Worm (Caenorhabditis elegans) whole organism, mixed stage, embryonic: Measurements from ENCODE around the gene dnj-3.

ENCODE experiments used
- ceh-43 ChIP-seq: fragments of 200-800 bp; sonication (Bioruptor generic); optimal IDR thresholded peaks from 2 replicates; lab custom pipeline; 2018; ENCODE audit warnings: mild to moderate bottlenecking, missing genetic modification characterization, moderate library complexity, missing compliant biosample characterization
- ceh-83 ChIP-seq: fragments of 200-800 bp; sonication (Bioruptor generic); optimal IDR thresholded peaks from 2 replicates; lab custom pipeline; 2018; ENCODE audit warnings: mild to moderate bottlenecking, missing genetic modification characterization, missing compliant biosample characterization
- ces-1 ChIP-seq: fragments of 150-350 bp; optimal IDR thresholded peaks from 2 replicates; lab custom pipeline; 2014; ENCODE audit warnings: missing biosample characterization, missing genetic modification reagents, missing genetic modification characterization
- elt-1 ChIP-seq: sonication (generic microtip); optimal IDR thresholded peaks from 2 replicates; lab custom pipeline; 2017; ENCODE audit warnings: missing genetic modification characterization, mild to moderate bottlenecking, missing compliant biosample characterization, antibody characterized with exemption, moderate library complexity, borderline replicate concordance; ENCODE audit not compliant: insufficient read depth
- lin-13 ChIP-seq: fragments of 150-350 bp; optimal IDR thresholded peaks from 2 replicates; lab custom pipeline; 2014; ENCODE audit warnings: missing biosample characterization, missing genetic modification characterization
- lsy-2 ChIP-seq: fragments of 150-350 bp; optimal IDR thresholded peaks from 2 replicates; lab custom pipeline; 2014; ENCODE audit warnings: missing biosample characterization, missing genetic modification characterization
- mep-1 ChIP-seq: fragments of 150-350 bp; optimal IDR thresholded peaks from 2 replicates; lab custom pipeline; 2017; ENCODE audit warnings: missing biosample characterization, missing genetic modification reagents, missing genetic modification characterization, inconsistent platforms
- nhr-76 ChIP-seq: sonication (generic microtip); optimal IDR thresholded peaks from 2 replicates; lab custom pipeline; 2017; ENCODE audit warnings: missing biosample characterization, missing genetic modification characterization
- snpc-4 ChIP-seq: fragments of 150-350 bp; optimal IDR thresholded peaks from 2 replicates; lab custom pipeline; 2014; ENCODE audit warnings: missing biosample characterization, missing genetic modification characterization
- sptf-1 ChIP-seq: sonication (generic microtip); optimal IDR thresholded peaks from 2 replicates; lab custom pipeline; 2017; ENCODE audit warnings: mild to moderate bottlenecking, missing genetic modification characterization, moderate library complexity, missing compliant biosample characterization
- unc-39 ChIP-seq: fragments of 150-350 bp; optimal IDR thresholded peaks from 2 replicates; lab custom pipeline; 2014; ENCODE audit warnings: missing biosample characterization, missing genetic modification characterization
- unc-62 ChIP-seq: fragments of 150-350 bp; optimal IDR thresholded peaks from 2 replicates; lab custom pipeline; 2014; ENCODE audit warnings: missing biosample characterization, missing genetic modification reagents, missing genetic modification characterization

- TF ChIP-seq ces-1 (GFP tag; lab: Kevin White, UChicago) (no peak), sptf-1 (tag; lab: Kevin White, UChicago) (no peak), mep-1 (tag; lab: Kevin White, UChicago) (no peak), elt-1 (no peak), unc-39 (tag; lab: Kevin White, UChicago) (no peak), nhr-76 (tag; lab: Kevin White, UChicago) (no peak), lsy-2 (tag; lab: Kevin White, UChicago) (no peak), lin-13 (no peak), unc-62 (no peak), snpc-4 (tag; lab: Kevin White, UChicago) (no peak), ceh-43 (no peak), ceh-83 (GFP tag; lab: Kevin White, UChicago) (no peak)
Measured at ce11 chrV:15023544-15023943, 44.9 kb upstream of the dnj-3 start, which contains the start of gene F14H8.4.
